Worm (Caenorhabditis elegans) whole organism, L2 larva: ENCODE measurements around the gene aqp-4.

Source experiments
- R02D3.7 ChIP-seq: fragments of 150-350 bp; optimal IDR thresholded peaks from 2 replicates; lab custom pipeline; 2014; ENCODE audit warnings: missing biosample characterization, missing genetic modification characterization
- ama-1 ChIP-seq: fragments of 150-350 bp; optimal IDR thresholded peaks from 2 replicates; lab custom pipeline; 2018; ENCODE audit warnings: inconsistent platforms
- mab-5 ChIP-seq: fragments of 150-350 bp; optimal IDR thresholded peaks from 2 replicates; lab custom pipeline; 2014; ENCODE audit warnings: missing biosample characterization, missing genetic modification characterization
- mdl-1 ChIP-seq, 2 experiments: fragments of 150-350 bp in 1 of 2; sonication (generic microtip) in 1 of 2; optimal IDR thresholded peaks; 2 replicates each; lab custom pipeline; 2017; ENCODE audit warnings: missing biosample characterization in 2 of 2, missing genetic modification characterization in 2 of 2
- nhr-25 ChIP-seq: fragments of 150-350 bp; sonication (generic microtip); optimal IDR thresholded peaks from 3 replicates; lab custom pipeline; 2014; ENCODE audit warnings: missing biosample characterization, missing genetic modification characterization
- unc-62 ChIP-seq: fragments of 150-350 bp; optimal IDR thresholded peaks from 2 replicates; lab custom pipeline; 2014; ENCODE audit warnings: missing biosample characterization, missing genetic modification reagents, missing genetic modification characterization

ce11 chrV:9756242-9756641, 18.9 kb downstream of the aqp-4 start, which contains the start of gene hrg-3:
- TF ChIP-seq nhr-25 (tag; lab: Kevin White, UChicago) (no peak), R02D3.7 (no peak), ama-1 (lab: Kevin White, UChicago) (no peak), mab-5 (tag; lab: Kevin White, UChicago) (no peak), mdl-1 (tag; optimal IDR thresholded peaks at IDR 0.05; lab: Kevin White, UChicago) (no peak), unc-62 (GFP tag; lab: Kevin White, UChicago) (no peak)
